Worm (Caenorhabditis elegans) whole organism, young adult: Measurements from ENCODE around the gene C41G6.12.

Source experiments
- B0336.3 ChIP-seq: fragments of 200-800 bp; sonication (Bioruptor generic); IDR thresholded peaks from 2 replicates; pipeline ENCODE4 v1.3.6; 2022; ENCODE audit warnings: missing genetic modification characterization, missing compliant biosample characterization
- C17E4.6 ChIP-seq: fragments of 200-800 bp; sonication (Bioruptor generic); IDR thresholded peaks from 2 replicates; pipeline ENCODE4 v1.3.6; 2022; ENCODE audit warnings: missing genetic modification reagents, missing genetic modification characterization, missing compliant biosample characterization
- K11D2.4 ChIP-seq: fragments of 200-800 bp; sonication (Bioruptor generic); IDR thresholded peaks from 2 replicates; pipeline ENCODE4 v1.3.6; 2022; ENCODE audit warnings: missing genetic modification reagents, missing genetic modification characterization, missing compliant biosample characterization
- ceh-79 ChIP-seq: sonication (generic microtip); optimal IDR thresholded peaks from 2 replicates; lab custom pipeline; 2017; ENCODE audit warnings: mild to moderate bottlenecking, missing genetic modification characterization, missing compliant biosample characterization
- lin-54 ChIP-seq: fragments of 200-800 bp; sonication (Bioruptor generic); optimal IDR thresholded peaks from 2 replicates; lab custom pipeline; 2018; ENCODE audit warnings: mild to moderate bottlenecking, missing genetic modification characterization, missing compliant biosample characterization
- nhr-80 ChIP-seq: sonication (generic microtip); optimal IDR thresholded peaks from 2 replicates; lab custom pipeline; 2016; ENCODE audit warnings: missing genetic modification characterization, missing compliant biosample characterization

- TF ChIP-seq ceh-79 (tag; lab: Kevin White, UChicago) (no peak), B0336.3 (GFP tag; lab: Robert Waterston, UW) (no peak), C17E4.6 (GFP tag; lab: Robert Waterston, UW) (no peak), K11D2.4 (no peak), lin-54 (no peak), nhr-80 (no peak)
Measured at ce11 chrV:15230243-15230642, 22.7 kb upstream of the C41G6.12 start, which contains the start of gene srw-15.
